Fruit fly (Drosophila melanogaster) whole organism: ENCODE results near the gene CG31730.

Experiments used
- CG8478 ChIP-seq: fragments of >200 bp; optimal IDR thresholded peaks from 2 replicates; lab custom pipeline; 2018; ENCODE audit warnings: inconsistent platforms
- Dll ChIP-seq: fragments of >200 bp; optimal IDR thresholded peaks from 2 replicates; lab custom pipeline; 2017
- EcR ChIP-seq, 2 experiments: fragments of >200 bp; optimal IDR thresholded peaks; 2 replicates each; lab custom pipeline; 2017; ENCODE audit warnings: missing biosample characterization in 2 of 2, missing genetic modification characterization in 2 of 2, missing genetic modification reagents in 2 of 2

dm6 chr2L:13245855-13246645 is 13.5 kb downstream of the CG31730 start, which contains the start of gene CG16820:
- TF ChIP-seq CG8478 (no peak), Dll (lab: Kevin White, UChicago) (no peak), EcR (GFP tag; optimal IDR thresholded peaks at IDR 0.05; lab: Kevin White, UChicago) (no peak)
